Fruit fly (Drosophila melanogaster): ENCODE measurements around the gene knk.
A peak's percentile ranks its signal among the peaks of the same experiment; 100 is the strongest.

knk gene

dm6 chr3R:10130091-10130490 lies 4.6 kb upstream of the knk start (continued):
- TF ChIP-seq rib (GFP tag; IDR thresholded peaks at IDR 0.05) (no peak; the same call in 1 of the 2 replicates), Oaz (GFP tag; IDR thresholded peaks at IDR 0.05) (no peak), CG11085 (GFP tag; IDR thresholded peaks at IDR 0.05) (no peak), CG15479 (GFP tag; optimal IDR thresholded peaks at IDR 0.05) (no peak), Dp (GFP tag; optimal IDR thresholded peaks at IDR 0.05) (no peak), hbn (GFP tag; IDR thresholded peaks at IDR 0.05; ENCODE audit: partially characterized antibody) (no peak), C15 (GFP tag; IDR thresholded peaks at IDR 0.05) (no peak), pfk (GFP tag; optimal IDR thresholded peaks at IDR 0.05) (no peak), cas (GFP tag; IDR thresholded peaks at IDR 0.05) (peak; percentile 51; the same call in 1 of the 2 replicates), gfzf (GFP tag; optimal IDR thresholded peaks at IDR 0.05) (no peak), nom (GFP tag; optimal IDR thresholded peaks at IDR 0.05) (no peak), CG6765 (GFP tag; optimal IDR thresholded peaks at IDR 0.05) (no peak), slou (GFP tag; optimal IDR thresholded peaks at IDR 0.05) (peak; percentile 11), CG16779 (GFP tag; IDR thresholded peaks at IDR 0.05) (no peak), Hand (GFP tag; optimal IDR thresholded peaks at IDR 0.05) (peak; percentile 21), CG3407 (GFP tag; optimal IDR thresholded peaks at IDR 0.05) (no peak), Mes4 (GFP tag; optimal IDR thresholded peaks at IDR 0.05) (no peak), Nf-YB (GFP tag; optimal IDR thresholded peaks at IDR 0.05) (peak; percentile 24), CG42726 (GFP tag; IDR thresholded peaks at IDR 0.05; ENCODE audit: partially characterized antibody) (no peak), pan (optimal IDR thresholded peaks at IDR 0.05) (no peak), pan (GFP tag; optimal IDR thresholded peaks at IDR 0.05 in 1 of 2, IDR thresholded peaks at IDR 0.05 in 1 of 2) (peak in 1 of 2 experiments; percentile 72), D19B (GFP tag; optimal IDR thresholded peaks at IDR 0.05) (peak; percentile 9), lov (optimal IDR thresholded peaks at IDR 0.05) (no peak), lov (GFP tag; IDR thresholded peaks at IDR 0.05) (no peak), Gug (GFP tag; IDR thresholded peaks at IDR 0.05) (peak; percentile 14; the same call in 1 of the 4 replicates), CG6813 (GFP tag; optimal IDR thresholded peaks at IDR 0.05) (peak; percentile 46), CG12769 (tag; optimal IDR thresholded peaks at IDR 0.05) (no peak), CG13424 (tag; optimal IDR thresholded peaks at IDR 0.05) (peak; percentile 61), CG33557 (GFP tag; optimal IDR thresholded peaks at IDR 0.05) (no peak), vfl (GFP tag; optimal IDR thresholded peaks at IDR 0.05) (no peak), stc (GFP tag; IDR thresholded peaks at IDR 0.05) (peak; percentile 28; the same call in 1 of the 2 replicates), Hmr (GFP tag; optimal IDR thresholded peaks at IDR 0.05) (peak; percentile 76), ro (GFP tag; IDR thresholded peaks at IDR 0.05) (no peak), sim (GFP tag; IDR thresholded peaks at IDR 0.05) (0 out of 2 replicates have a peak, but pooled peaks have one; percentile 24), salm (tag; optimal IDR thresholded peaks at IDR 0.05) (peak; percentile 16), bab2 (GFP tag; optimal IDR thresholded peaks at IDR 0.05) (no peak), Fer2 (tag; optimal IDR thresholded peaks at IDR 0.05) (peak; percentile 36), CG14441 (GFP tag; IDR thresholded peaks at IDR 0.05) (peak; percentile 71), bcd (GFP tag; optimal IDR thresholded peaks at IDR 0.05) (peak; percentile 39), ash1 (GFP tag; optimal IDR thresholded peaks at IDR 0.05) (no peak), CG3838 (GFP tag; optimal IDR thresholded peaks at IDR 0.05) (no peak), Dbx (GFP tag; IDR thresholded peaks at IDR 0.05) (peak; percentile 81), CG2875 (GFP tag; optimal IDR thresholded peaks at IDR 0.05) (no peak), CG8944 (GFP tag; optimal IDR thresholded peaks at IDR 0.05) (no peak), CG17359 (tag; optimal IDR thresholded peaks at IDR 0.05) (peak; percentile 74), Trl (optimal IDR thresholded peaks at IDR 0.05) (no peak), Trl (GFP tag; optimal IDR thresholded peaks at IDR 0.05) (peak; percentile 21), lola (GFP tag; optimal IDR thresholded peaks at IDR 0.05) (peak in 1 of 3 experiments; percentile 24), CG7556 (GFP tag; optimal IDR thresholded peaks at IDR 0.05) (peak; percentile 63), tio (GFP tag; optimal IDR thresholded peaks at IDR 0.05) (peak; percentile 37), CG1603 (tag; optimal IDR thresholded peaks at IDR 0.05) (peak; percentile 9)

Measured in whole organism, embryonic.